Fruit fly (Drosophila melanogaster) whole organism, embryonic: ENCODE results near the gene CG31637.

Source experiments
- Ada2b ChIP-seq: fragments of 200-800 bp; sonication (Bioruptor generic); IDR thresholded peaks from 2 replicates; pipeline ENCODE4 v1.3.6; 2022; ENCODE audit warnings: missing biosample characterization, missing genetic modification characterization
- CG10321 ChIP-seq: fragments of 200-800 bp; sonication (Bioruptor generic); IDR thresholded peaks from 2 replicates; pipeline ENCODE4 v1.3.6; 2022; ENCODE audit warnings: missing biosample characterization, missing genetic modification characterization
- CG11398 ChIP-seq: fragments of 200-800 bp; sonication (Bioruptor generic); optimal IDR thresholded peaks from 2 replicates; lab custom pipeline; 2016; ENCODE audit warnings: missing biosample characterization, missing genetic modification characterization
- CG13894 ChIP-seq: fragments of 200-800 bp; sonication (Bioruptor generic); optimal IDR thresholded peaks from 3 replicates; lab custom pipeline; 2018; ENCODE audit warnings: missing biosample characterization, mild to moderate bottlenecking, missing genetic modification characterization, moderate library complexity
- CG16779 ChIP-seq: fragments of 200-800 bp; sonication (Bioruptor generic); IDR thresholded peaks from 2 replicates; pipeline ENCODE4 v1.3.6; 2022; ENCODE audit warnings: missing biosample characterization, missing genetic modification characterization
- CG16813 ChIP-seq: fragments of 200-800 bp; sonication (Bioruptor generic); IDR thresholded peaks from 3 replicates; pipeline ENCODE4 v1.3.6; 2022; ENCODE audit warnings: missing biosample characterization, missing genetic modification characterization; ENCODE audit not compliant: partially characterized antibody
- CG16815 ChIP-seq: fragments of 200-800 bp; sonication (Bioruptor generic); optimal IDR thresholded peaks from 3 replicates; lab custom pipeline; 2017; ENCODE audit warnings: missing biosample characterization, mild to moderate bottlenecking, missing genetic modification characterization
- CG17186 ChIP-seq: fragments of 200-800 bp; sonication (Bioruptor generic); optimal IDR thresholded peaks from 3 replicates; lab custom pipeline; 2017; ENCODE audit warnings: missing biosample characterization, missing genetic modification reagents, missing genetic modification characterization
- CG33213 ChIP-seq: fragments of 200-800 bp; sonication (Bioruptor generic); optimal IDR thresholded peaks from 3 replicates; lab custom pipeline; 2016; ENCODE audit warnings: missing biosample characterization, missing genetic modification characterization
- CG34422 ChIP-seq: fragments of 200-800 bp; sonication (Bioruptor generic); IDR thresholded peaks from 3 replicates; pipeline ENCODE4 v1.3.6; 2022; ENCODE audit warnings: missing biosample characterization, missing genetic modification characterization
- CG4404 ChIP-seq: fragments of 200-800 bp; sonication (Bioruptor generic); IDR thresholded peaks from 2 replicates; pipeline ENCODE4 v1.3.6; 2022; ENCODE audit warnings: missing biosample characterization, missing genetic modification characterization
- CG5245 ChIP-seq: fragments of 200-800 bp; sonication (Bioruptor generic); optimal IDR thresholded peaks from 3 replicates; lab custom pipeline; 2016; ENCODE audit warnings: missing biosample characterization, missing genetic modification characterization
- CG6765 ChIP-seq: fragments of 200-800 bp; sonication (Bioruptor generic); optimal IDR thresholded peaks from 3 replicates; lab custom pipeline; 2017; ENCODE audit warnings: missing biosample characterization, mild to moderate bottlenecking, missing genetic modification characterization
- CoRest ChIP-seq: fragments of 200-800 bp; sonication (Bioruptor generic); optimal IDR thresholded peaks from 3 replicates; lab custom pipeline; 2018; ENCODE audit warnings: missing biosample characterization, mild to moderate bottlenecking, missing genetic modification characterization, moderate library complexity
- Hmx ChIP-seq: fragments of 200-800 bp; sonication (Bioruptor generic); optimal IDR thresholded peaks from 2 replicates; lab custom pipeline; 2016; ENCODE audit warnings: missing biosample characterization, missing genetic modification characterization
- Lhr ChIP-seq: fragments of 200-800 bp; sonication (Bioruptor generic); optimal IDR thresholded peaks from 3 replicates; lab custom pipeline; 2017; ENCODE audit warnings: mild to moderate bottlenecking, missing biosample characterization, missing genetic modification reagents, missing genetic modification characterization
- MBD-R2 ChIP-seq: fragments of 200-800 bp; sonication (Bioruptor generic); IDR thresholded peaks from 2 replicates; pipeline ENCODE4 v1.3.6; 2022; ENCODE audit warnings: missing biosample characterization, missing genetic modification characterization
- MESR4 ChIP-seq: fragments of 200-800 bp; sonication (Bioruptor generic); optimal IDR thresholded peaks from 2 replicates; lab custom pipeline; 2018; ENCODE audit warnings: missing biosample characterization, mild to moderate bottlenecking, missing genetic modification characterization, moderate library complexity
- Med ChIP-seq: fragments of 200-800 bp; sonication (Bioruptor generic); peaks from one replicate; lab custom pipeline; 2016; ENCODE audit warnings: missing biosample characterization, missing genetic modification characterization, mild to moderate bottlenecking, inconsistent platforms, moderate library complexity
- Nf-YB ChIP-seq: fragments of 200-800 bp; sonication (Bioruptor generic); optimal IDR thresholded peaks from 3 replicates; lab custom pipeline; 2019; ENCODE audit warnings: missing biosample characterization, mild to moderate bottlenecking, missing genetic modification characterization, moderate library complexity
- Nf-YC ChIP-seq: fragments of 200-800 bp; optimal IDR thresholded peaks from 3 replicates; lab custom pipeline; 2019; ENCODE audit warnings: missing biosample characterization, mild to moderate bottlenecking, missing genetic modification characterization, moderate library complexity
- Spps ChIP-seq: fragments of 200-800 bp; sonication (Bioruptor generic); optimal IDR thresholded peaks from 2 replicates; lab custom pipeline; 2018; ENCODE audit warnings: missing biosample characterization, mild to moderate bottlenecking, missing genetic modification characterization
- Xrp1 ChIP-seq: fragments of 200-800 bp; sonication (Bioruptor generic); IDR thresholded peaks from 2 replicates; pipeline ENCODE4 v1.3.6; 2022; ENCODE audit warnings: missing biosample characterization, missing genetic modification characterization
- al ChIP-seq: fragments of 200-800 bp; sonication (Bioruptor generic); IDR thresholded peaks from 2 replicates; pipeline ENCODE4 v1.3.6; 2022; ENCODE audit warnings: missing biosample characterization, missing genetic modification characterization
- amos ChIP-seq: fragments of 200-800 bp; sonication (Bioruptor generic); IDR thresholded peaks from 2 replicates; pipeline ENCODE4 v1.3.6; 2022; ENCODE audit warnings: missing biosample characterization, missing genetic modification characterization; ENCODE audit not compliant: partially characterized antibody
- ara ChIP-seq: fragments of 200-800 bp; sonication (Bioruptor generic); IDR thresholded peaks from 2 replicates; pipeline ENCODE4 v1.3.6; 2022; ENCODE audit warnings: missing biosample characterization, missing genetic modification characterization
- crol ChIP-seq: fragments of 200-800 bp; sonication (Bioruptor generic); IDR thresholded peaks from 2 replicates; pipeline ENCODE4 v1.3.6; 2022; ENCODE audit warnings: missing biosample characterization, missing genetic modification characterization
- emc ChIP-seq: fragments of 200-800 bp; sonication (Bioruptor generic); optimal IDR thresholded peaks from 2 replicates; lab custom pipeline; 2016; ENCODE audit warnings: missing biosample characterization, missing genetic modification characterization
- ewg ChIP-seq: fragments of 200-800 bp; sonication (Bioruptor generic); optimal IDR thresholded peaks from 3 replicates; lab custom pipeline; 2017; ENCODE audit warnings: mild to moderate bottlenecking, missing biosample characterization, missing genetic modification reagents, missing genetic modification characterization
- gem ChIP-seq: fragments of 200-800 bp; sonication (Bioruptor generic); optimal IDR thresholded peaks from 2 replicates; lab custom pipeline; 2019; ENCODE audit warnings: missing biosample characterization, mild to moderate bottlenecking, missing genetic modification characterization, moderate library complexity
- jumu ChIP-seq: fragments of 200-800 bp; sonication (Bioruptor generic); optimal IDR thresholded peaks from 3 replicates; lab custom pipeline; 2016; ENCODE audit warnings: missing biosample characterization, missing genetic modification characterization
- klu ChIP-seq: fragments of 200-800 bp; sonication (Bioruptor generic); IDR thresholded peaks from 2 replicates; pipeline ENCODE4 v1.3.6; 2022; ENCODE audit warnings: missing biosample characterization, missing genetic modification characterization
- mld ChIP-seq: fragments of 200-800 bp; sonication (Bioruptor generic); IDR thresholded peaks from 3 replicates; pipeline ENCODE4 v1.3.6; 2022; ENCODE audit warnings: missing biosample characterization, missing genetic modification characterization; ENCODE audit not compliant: partially characterized antibody
- nerfin-2 ChIP-seq: fragments of 200-800 bp; sonication (Bioruptor generic); IDR thresholded peaks from 2 replicates; pipeline ENCODE4 v1.3.6; 2022; ENCODE audit warnings: missing biosample characterization, missing genetic modification characterization; ENCODE audit not compliant: partially characterized antibody
- org-1 ChIP-seq: fragments of 200-800 bp; sonication (Bioruptor generic); optimal IDR thresholded peaks from 2 replicates; lab custom pipeline; 2017; ENCODE audit warnings: missing biosample characterization, missing genetic modification characterization
- pzg ChIP-seq: fragments of 200-800 bp; sonication (Bioruptor generic); optimal IDR thresholded peaks from 3 replicates; lab custom pipeline; 2018; ENCODE audit warnings: missing biosample characterization, mild to moderate bottlenecking, missing genetic modification characterization, moderate library complexity
- rib ChIP-seq: fragments of 200-800 bp; sonication (Bioruptor generic); IDR thresholded peaks from 2 replicates; pipeline ENCODE4 v1.3.6; 2022; ENCODE audit warnings: missing biosample characterization, missing genetic modification characterization
- sd ChIP-seq: fragments of 200-800 bp; sonication (Bioruptor generic); optimal IDR thresholded peaks from 3 replicates; lab custom pipeline; 2018; ENCODE audit warnings: missing biosample characterization, mild to moderate bottlenecking, missing genetic modification characterization, moderate library complexity
- sens ChIP-seq: fragments of 200-800 bp; sonication (Bioruptor generic); peaks from one replicate; lab custom pipeline; 2016; ENCODE audit warnings: missing biosample characterization, missing genetic modification characterization
- seq ChIP-seq: fragments of 200-800 bp; sonication (Bioruptor generic); IDR thresholded peaks from 2 replicates; pipeline ENCODE4 v1.3.6; 2022; ENCODE audit warnings: missing biosample characterization, missing genetic modification characterization
- stc ChIP-seq: fragments of 200-800 bp; sonication (Bioruptor generic); IDR thresholded peaks from 2 replicates; pipeline ENCODE4 v1.3.6; 2022; ENCODE audit warnings: missing biosample characterization, missing genetic modification characterization
- ttk ChIP-seq: fragments of 200-800 bp; sonication (Bioruptor generic); IDR thresholded peaks from 2 replicates; pipeline ENCODE4 v2.1.2; 2022; ENCODE audit warnings: missing biosample characterization, missing genetic modification characterization
- twi ChIP-seq: fragments of 200-800 bp; optimal IDR thresholded peaks from 2 replicates; lab custom pipeline; 2019; ENCODE audit warnings: missing biosample characterization, mild to moderate bottlenecking, missing genetic modification characterization, moderate library complexity
- unc-4 ChIP-seq: fragments of 200-800 bp; sonication (Bioruptor generic); IDR thresholded peaks from 2 replicates; pipeline ENCODE4 v1.3.6; 2022; ENCODE audit warnings: missing biosample characterization, missing genetic modification characterization; ENCODE audit not compliant: partially characterized antibody
- unpg ChIP-seq: fragments of 200-800 bp; sonication (Bioruptor generic); optimal IDR thresholded peaks from 3 replicates; lab custom pipeline; 2018; ENCODE audit warnings: missing biosample characterization, mild to moderate bottlenecking, missing genetic modification characterization, moderate library complexity

CG31637 gene

dm6 chr2L:6530952-6531512 lies 32.6 kb downstream of the CG31637 start (continued):
- no peak for TF ChIP-seq seq (GFP tag; lab: Robert Waterston, UW)
- no peak for TF ChIP-seq CG34422 (GFP tag; lab: Robert Waterston, UW)
- TF ChIP-seq CoRest (tag; lab: Kevin White, UChicago): no peak
- no peak for TF ChIP-seq CG13894 (tag; lab: Kevin White, UChicago)
- no peak for TF ChIP-seq MBD-R2 (GFP tag; lab: Robert Waterston, UW)
- no peak for TF ChIP-seq CG4404 (GFP tag; lab: Robert Waterston, UW)
- no peak for TF ChIP-seq CG16815 (GFP tag; lab: Kevin White, UChicago)
- no peak for TF ChIP-seq Lhr (GFP tag; lab: Kevin White, UChicago)
- no peak for TF ChIP-seq mld
- no peak for TF ChIP-seq Med (GFP tag; lab: Kevin White, UChicago)
- no peak for TF ChIP-seq Spps
- no peak for TF ChIP-seq sd (tag; lab: Kevin White, UChicago)
- TF ChIP-seq crol (GFP tag; lab: Robert Waterston, UW): peak; percentile 51
- TF ChIP-seq emc: no peak
- no peak for TF ChIP-seq ara (GFP tag; lab: Robert Waterston, UW)
- no peak for TF ChIP-seq CG5245 (GFP tag; lab: Kevin White, UChicago)
- TF ChIP-seq unpg (GFP tag; lab: Kevin White, UChicago): no peak
- no peak for TF ChIP-seq unc-4 (GFP tag; lab: Robert Waterston, UW)
- TF ChIP-seq stc: no peak
- TF ChIP-seq CG17186: no peak
- TF ChIP-seq org-1 (GFP tag; lab: Kevin White, UChicago): no peak
- TF ChIP-seq Hmx (GFP tag; lab: Kevin White, UChicago): no peak
- TF ChIP-seq klu (GFP tag; lab: Robert Waterston, UW): no peak
- no peak for TF ChIP-seq Ada2b (GFP tag; lab: Robert Waterston, UW)
- no peak for TF ChIP-seq Xrp1 (GFP tag; lab: Robert Waterston, UW)
- TF ChIP-seq CG11398 (GFP tag; lab: Kevin White, UChicago): no peak
- TF ChIP-seq pzg (GFP tag; lab: Kevin White, UChicago): no peak
- no peak for TF ChIP-seq rib (GFP tag; lab: Robert Waterston, UW)
- TF ChIP-seq CG10321 (GFP tag; lab: Robert Waterston, UW): 0 out of 2 replicates have a peak, but pooled peaks have one; percentile 11
- TF ChIP-seq jumu: no peak

DNA sequence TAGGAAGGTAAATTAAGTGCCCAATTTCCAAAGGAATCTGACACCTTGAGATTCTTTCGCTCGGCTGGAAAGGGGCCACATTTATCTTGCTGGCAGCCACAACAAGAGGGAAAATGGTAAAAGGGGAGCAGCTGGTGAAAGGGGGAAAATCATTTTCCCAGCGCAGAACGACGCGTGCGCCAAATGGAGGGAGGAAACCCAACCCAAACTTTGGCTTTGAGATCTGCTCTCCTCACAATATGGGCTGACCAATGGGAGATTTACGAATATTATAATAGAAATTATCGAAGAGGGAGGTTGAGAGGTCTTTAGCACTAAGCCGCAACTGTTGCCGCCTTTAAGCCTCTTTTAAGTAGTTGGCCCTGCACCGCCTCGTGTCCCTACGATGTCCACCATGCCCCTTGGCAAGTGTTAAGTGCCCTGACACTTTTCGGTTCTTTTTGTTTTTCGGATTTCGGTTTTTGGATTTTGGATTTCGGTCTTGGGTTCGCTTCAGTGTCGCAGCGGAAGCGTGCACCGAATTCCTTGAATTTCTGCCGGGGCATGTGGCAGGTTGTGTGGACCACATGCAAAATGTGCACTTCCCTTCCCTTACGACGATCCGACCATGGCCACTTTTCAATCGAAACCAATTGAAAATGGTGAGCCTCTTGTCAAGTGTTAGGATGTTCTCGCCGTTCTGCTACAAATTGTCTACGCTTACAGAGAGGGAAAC lies 33.7 kb downstream of the CG31637 start:
- 0 out of 3 replicates have a peak, but pooled peaks have one; percentile 19 for TF ChIP-seq CG16813 (GFP tag; lab: Robert Waterston, UW)
- TF ChIP-seq ewg (GFP tag; lab: Kevin White, UChicago): peak; percentile 24
- peak; percentile 94 for TF ChIP-seq twi
- TF ChIP-seq MESR4 (GFP tag; lab: Kevin White, UChicago): no peak
- no peak for TF ChIP-seq CG16779 (GFP tag; lab: Robert Waterston, UW)
- TF ChIP-seq amos (GFP tag; lab: Robert Waterston, UW): 0 out of 2 replicates have a peak, but pooled peaks have one; percentile 5
- TF ChIP-seq gem (tag; lab: Kevin White, UChicago): no peak
- TF ChIP-seq sens (GFP tag; lab: Kevin White, UChicago): peak; percentile 32
- TF ChIP-seq al (GFP tag; lab: Robert Waterston, UW): no peak
- no peak for TF ChIP-seq ttk (GFP tag; lab: Robert Waterston, UW)
- TF ChIP-seq Nf-YC: peak; percentile 75
- no peak for TF ChIP-seq CG33213 (GFP tag; lab: Kevin White, UChicago)
- no peak for TF ChIP-seq CG6765 (GFP tag; lab: Kevin White, UChicago)
- TF ChIP-seq Nf-YB (GFP tag; lab: Kevin White, UChicago): peak; percentile 77
- peak; percentile 49 for TF ChIP-seq Med (GFP tag; lab: Kevin White, UChicago)
- TF ChIP-seq nerfin-2: no peak
- TF ChIP-seq, all 482 proteins: peak for 8
